Worm (Caenorhabditis elegans) whole organism, late embryonic: Measurements from ENCODE around the gene dlhd-1.

Experiments used
- K09A11.1 ChIP-seq: sonication (generic microtip); optimal IDR thresholded peaks from 2 replicates; lab custom pipeline; 2017; ENCODE audit warnings: antibody characterized with exemption, mild to moderate bottlenecking, missing genetic modification characterization, missing compliant biosample characterization; ENCODE audit not compliant: insufficient read depth
- T23F11.4 ChIP-seq: fragments of 200-800 bp; sonication (Bioruptor generic); optimal IDR thresholded peaks from 2 replicates; lab custom pipeline; 2018; ENCODE audit warnings: mild to moderate bottlenecking, missing genetic modification characterization, missing compliant biosample characterization
- Y22D7AL.16 ChIP-seq: sonication (generic microtip); optimal IDR thresholded peaks from 2 replicates; lab custom pipeline; 2016; ENCODE audit warnings: missing genetic modification characterization, missing compliant biosample characterization
- ceh-14 ChIP-seq: sonication (generic microtip); optimal IDR thresholded peaks from 2 replicates; lab custom pipeline; 2016; ENCODE audit warnings: missing genotype, missing genetic modification characterization, missing compliant biosample characterization
- ceh-19 ChIP-seq: fragments of 200-800 bp; sonication (Bioruptor generic); optimal IDR thresholded peaks from 2 replicates; lab custom pipeline; 2018; ENCODE audit warnings: mild to moderate bottlenecking, missing genetic modification characterization, missing compliant biosample characterization
- ceh-2 ChIP-seq: sonication (generic microtip); optimal IDR thresholded peaks from 2 replicates; lab custom pipeline; 2016; ENCODE audit warnings: missing genotype, missing genetic modification characterization, missing compliant biosample characterization
- ceh-22 ChIP-seq: sonication (generic microtip); optimal IDR thresholded peaks from 2 replicates; lab custom pipeline; 2017; ENCODE audit warnings: missing biosample characterization, missing genetic modification characterization
- ceh-24 ChIP-seq: sonication (generic microtip); optimal IDR thresholded peaks from 2 replicates; lab custom pipeline; 2016; ENCODE audit warnings: mild to moderate bottlenecking, missing genetic modification characterization, missing compliant biosample characterization
- ceh-30 ChIP-seq: fragments of 150-350 bp; optimal IDR thresholded peaks from 2 replicates; lab custom pipeline; 2014; ENCODE audit warnings: missing biosample characterization, missing genetic modification characterization
- ceh-34 ChIP-seq: sonication (generic microtip); optimal IDR thresholded peaks from 2 replicates; lab custom pipeline; 2016; ENCODE audit warnings: mild to moderate bottlenecking, missing genetic modification characterization, missing compliant biosample characterization
- ceh-48 ChIP-seq: sonication (generic microtip); optimal IDR thresholded peaks from 2 replicates; lab custom pipeline; 2016; ENCODE audit warnings: missing genetic modification characterization, inconsistent platforms, missing compliant biosample characterization
- ceh-6 ChIP-seq: fragments of 200-800 bp; sonication (Bioruptor generic); optimal IDR thresholded peaks from 2 replicates; lab custom pipeline; 2018; ENCODE audit warnings: mild to moderate bottlenecking, missing genetic modification characterization, missing compliant biosample characterization
- dmd-4 ChIP-seq: sonication (generic microtip); optimal IDR thresholded peaks from 2 replicates; lab custom pipeline; 2016; ENCODE audit warnings: borderline replicate concordance, missing genetic modification characterization, missing compliant biosample characterization
- dve-1 ChIP-seq: sonication (generic microtip); optimal IDR thresholded peaks from 2 replicates; lab custom pipeline; 2017; ENCODE audit warnings: antibody characterized with exemption, mild to moderate bottlenecking, missing genetic modification characterization, missing compliant biosample characterization
- elt-2 ChIP-seq: sonication (generic microtip); optimal IDR thresholded peaks from 2 replicates; lab custom pipeline; 2016; ENCODE audit warnings: missing genetic modification reagents, missing genetic modification characterization, missing compliant biosample characterization
- fax-1 ChIP-seq: sonication (generic microtip); optimal IDR thresholded peaks from 2 replicates; lab custom pipeline; 2016; ENCODE audit warnings: missing genotype, missing genetic modification characterization, missing compliant biosample characterization
- hlh-13 ChIP-seq: fragments of 200-800 bp; sonication (Bioruptor generic); optimal IDR thresholded peaks from 2 replicates; lab custom pipeline; 2018; ENCODE audit warnings: mild to moderate bottlenecking, missing genetic modification characterization, missing compliant biosample characterization
- hlh-30 ChIP-seq: sonication (generic microtip); optimal IDR thresholded peaks from 2 replicates; lab custom pipeline; 2017; ENCODE audit warnings: antibody characterized with exemption, missing genetic modification characterization, missing compliant biosample characterization; ENCODE audit not compliant: insufficient read depth
- lim-6 ChIP-seq: sonication (generic microtip); optimal IDR thresholded peaks from 2 replicates; lab custom pipeline; 2016; ENCODE audit warnings: missing genetic modification characterization, missing compliant biosample characterization
- madf-2 ChIP-seq: sonication (generic microtip); optimal IDR thresholded peaks from 2 replicates; lab custom pipeline; 2017; ENCODE audit warnings: missing genetic modification characterization, missing compliant biosample characterization
- nfya-1 ChIP-seq: sonication (generic microtip); optimal IDR thresholded peaks from 2 replicates; lab custom pipeline; 2017; ENCODE audit warnings: missing genetic modification characterization, mild to moderate bottlenecking, missing compliant biosample characterization, antibody characterized with exemption, moderate library complexity
- nhr-232 ChIP-seq: sonication (generic microtip); optimal IDR thresholded peaks from 2 replicates; lab custom pipeline; 2016; ENCODE audit warnings: missing genetic modification characterization, missing compliant biosample characterization
- odd-2 ChIP-seq: sonication (generic microtip); optimal IDR thresholded peaks from 2 replicates; lab custom pipeline; 2017; ENCODE audit warnings: antibody characterized with exemption, mild to moderate bottlenecking, missing genetic modification characterization, missing compliant biosample characterization
- pag-3 ChIP-seq: sonication (generic microtip); optimal IDR thresholded peaks from 2 replicates; lab custom pipeline; 2016; ENCODE audit warnings: missing compliant biosample characterization, missing genetic modification characterization, borderline replicate concordance
- pat-9 ChIP-seq: fragments of 200-800 bp; sonication (Bioruptor generic); optimal IDR thresholded peaks from 2 replicates; lab custom pipeline; 2018; ENCODE audit warnings: mild to moderate bottlenecking, missing genetic modification characterization, moderate library complexity, missing compliant biosample characterization
- rnt-1 ChIP-seq: sonication (generic microtip); optimal IDR thresholded peaks from 2 replicates; lab custom pipeline; 2016; ENCODE audit warnings: missing genetic modification characterization, missing compliant biosample characterization
- sox-2 ChIP-seq: fragments of 200-800 bp; sonication (Bioruptor generic); IDR thresholded peaks from 2 replicates; pipeline ENCODE4 v1.3.6; 2022; ENCODE audit warnings: missing genetic modification reagents, missing genetic modification characterization, missing compliant biosample characterization
- ttx-3 ChIP-seq: sonication (generic microtip); optimal IDR thresholded peaks from 2 replicates; lab custom pipeline; 2016; ENCODE audit warnings: missing genetic modification reagents, missing genetic modification characterization, missing compliant biosample characterization
- unc-3 ChIP-seq, 2 experiments: fragments of 200-800 bp in 1 of 2; sonication (Bioruptor generic) in 1 of 2; sonication (generic microtip) in 1 of 2; conservative IDR thresholded peaks in 1 of 2; optimal IDR thresholded peaks in 1 of 2; 2 replicates each; pipeline versions ENCODE4 v1.3.6 to Lab custom; 2016 to 2022; ENCODE audit warnings: missing compliant biosample characterization in 2 of 2, missing genetic modification characterization in 2 of 2, missing genetic modification reagents in 1 of 2
- unc-42 ChIP-seq: sonication (generic microtip); optimal IDR thresholded peaks from 2 replicates; lab custom pipeline; 2016; ENCODE audit warnings: missing genotype, missing genetic modification characterization, missing compliant biosample characterization
- unc-86 ChIP-seq: sonication (generic microtip); optimal IDR thresholded peaks from 2 replicates; lab custom pipeline; 2016; ENCODE audit warnings: missing genetic modification characterization, missing compliant biosample characterization
- zip-5 ChIP-seq: sonication (generic microtip); optimal IDR thresholded peaks from 2 replicates; lab custom pipeline; 2016; ENCODE audit warnings: missing genetic modification characterization, missing compliant biosample characterization
- ztf-16 ChIP-seq: sonication (generic microtip); optimal IDR thresholded peaks from 2 replicates; lab custom pipeline; 2017; ENCODE audit warnings: missing genetic modification characterization, missing compliant biosample characterization

The dlhd-1 gene

ce11 chrII:1126472-1126871, 45.5 kb downstream of the dlhd-1 start:
- TF ChIP-seq madf-2 (tag; lab: Kevin White, UChicago) = no peak
- no peak for TF ChIP-seq ceh-34
- no peak for TF ChIP-seq odd-2 (tag; lab: Kevin White, UChicago)
- TF ChIP-seq pag-3 = no peak
- no peak for TF ChIP-seq ceh-6 (GFP tag; lab: Kevin White, UChicago)
- no peak for TF ChIP-seq hlh-30 (tag; lab: Kevin White, UChicago)
- TF ChIP-seq K09A11.1 (tag; lab: Kevin White, UChicago) = no peak
- no peak for TF ChIP-seq pat-9
- no peak for TF ChIP-seq ceh-48 (tag; lab: Kevin White, UChicago)
- TF ChIP-seq ceh-2 (tag; lab: Kevin White, UChicago) = no peak
- no peak for TF ChIP-seq ttx-3
- no peak for TF ChIP-seq ceh-22 (tag; lab: Kevin White, UChicago)
- no peak for TF ChIP-seq unc-3 (GFP tag; conservative IDR thresholded peaks at IDR 0.05; lab: Robert Waterston, UW)
- no peak for TF ChIP-seq unc-3 (tag; optimal IDR thresholded peaks at IDR 0.05; lab: Kevin White, UChicago)
- TF ChIP-seq fax-1 = no peak
- TF ChIP-seq unc-42 = no peak
- no peak for TF ChIP-seq elt-2 (tag; lab: Kevin White, UChicago)

ce11 chrII:1124757-1125156, 47.2 kb downstream of the dlhd-1 start:
- TF ChIP-seq T23F11.4 (GFP tag; lab: Kevin White, UChicago) (no peak), zip-5 (no peak), ceh-22 (tag; lab: Kevin White, UChicago) (no peak), nfya-1 (no peak), lim-6 (tag; lab: Kevin White, UChicago) (no peak), sox-2 (GFP tag; lab: Robert Waterston, UW) (no peak), ztf-16 (tag; lab: Kevin White, UChicago) (no peak), ceh-30 (tag; lab: Kevin White, UChicago) (no peak), Y22D7AL.16 (tag; lab: Kevin White, UChicago) (no peak), hlh-13 (GFP tag; lab: Kevin White, UChicago) (no peak), nhr-232 (no peak), dve-1 (tag; lab: Kevin White, UChicago) (no peak), rnt-1 (tag; lab: Kevin White, UChicago) (no peak), unc-86 (tag; lab: Kevin White, UChicago) (no peak)

DNA sequence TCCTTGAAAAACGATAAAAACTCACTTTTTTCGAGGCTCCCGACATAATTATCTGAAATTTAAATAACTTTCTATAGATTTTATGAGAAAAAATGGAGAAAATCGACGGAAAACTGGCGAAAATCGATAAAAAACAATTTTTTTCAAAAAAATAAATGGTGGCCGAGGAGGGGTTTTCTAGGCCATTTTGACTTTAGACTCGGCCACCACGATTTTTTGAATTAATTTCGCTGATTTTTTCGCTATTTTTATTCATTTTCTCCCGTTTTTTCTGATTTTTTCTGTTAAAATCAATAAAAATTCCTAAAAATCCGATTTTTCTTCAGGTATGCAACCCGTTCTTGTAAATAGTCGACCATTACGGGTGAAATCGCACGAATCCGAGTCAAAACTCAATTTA, 48.7 kb downstream of the dlhd-1 start, which contains the start of the genes sut-1 and eri-3:
sut-1 (minus strand) TSS at position 58 of the 400 bp plus-strand sequence.
eri-3 (plus strand) TSS at position 327 of the 400 bp plus-strand sequence.
- TF ChIP-seq ceh-24 (tag; lab: Kevin White, UChicago) = no peak
- TF ChIP-seq ceh-14 (tag; lab: Kevin White, UChicago) = no peak
- no peak for TF ChIP-seq dmd-4
- TF ChIP-seq ceh-19 (GFP tag; lab: Kevin White, UChicago) = no peak
- TF ChIP-seq zip-5 = no peak
